Fruit fly (Drosophila melanogaster) whole organism, adult: Measurements from ENCODE around the gene Clp.
A peak's percentile ranks its signal among the peaks of the same experiment; 100 is the strongest.

Experiments
- CG11617 ChIP-seq: fragments of 200-800 bp; sonication (Bioruptor generic); optimal IDR thresholded peaks from 2 replicates; lab custom pipeline; 2017; ENCODE audit warnings: mild to moderate bottlenecking, missing biosample characterization, missing genetic modification reagents, missing genetic modification characterization
- CG12768 ChIP-seq: fragments of 200-800 bp; sonication (Bioruptor generic); optimal IDR thresholded peaks from 2 replicates; lab custom pipeline; 2017; ENCODE audit warnings: missing biosample characterization, missing genetic modification characterization, mild to moderate bottlenecking, moderate library complexity, missing genetic modification reagents
- CG14711 ChIP-seq: fragments of 200-800 bp; sonication (Bioruptor generic); optimal IDR thresholded peaks from 2 replicates; lab custom pipeline; 2018; ENCODE audit warnings: missing biosample characterization, mild to moderate bottlenecking, missing genetic modification characterization, moderate library complexity
- CG1620 ChIP-seq: fragments of 200-800 bp; sonication (Bioruptor generic); optimal IDR thresholded peaks from 2 replicates; lab custom pipeline; 2016; ENCODE audit warnings: missing biosample characterization, missing genetic modification characterization
- CG33017 ChIP-seq: fragments of 200-800 bp; sonication (Bioruptor generic); optimal IDR thresholded peaks from 2 replicates; lab custom pipeline; 2018; ENCODE audit warnings: missing biosample characterization, mild to moderate bottlenecking, missing genetic modification characterization, moderate library complexity
- CG5204 ChIP-seq: fragments of 200-800 bp; sonication (Bioruptor generic); optimal IDR thresholded peaks from 2 replicates; lab custom pipeline; 2016; ENCODE audit warnings: missing biosample characterization, missing genetic modification characterization
- CG7045 ChIP-seq: fragments of 200-800 bp; sonication (Bioruptor generic); optimal IDR thresholded peaks from 2 replicates; lab custom pipeline; 2017; ENCODE audit warnings: missing biosample characterization, mild to moderate bottlenecking, missing genetic modification characterization
- CG7101 ChIP-seq: fragments of 200-800 bp; sonication (Bioruptor generic); optimal IDR thresholded peaks from 2 replicates; lab custom pipeline; 2018; ENCODE audit warnings: missing biosample characterization, mild to moderate bottlenecking, missing genetic modification characterization, moderate library complexity
- Clk ChIP-seq: fragments of 200-800 bp; sonication (Bioruptor generic); optimal IDR thresholded peaks from 2 replicates; lab custom pipeline; 2017; ENCODE audit warnings: missing biosample characterization, missing genetic modification characterization
- Crg-1 ChIP-seq: fragments of 200-800 bp; sonication (Bioruptor generic); optimal IDR thresholded peaks from 2 replicates; lab custom pipeline; 2016; ENCODE audit warnings: missing biosample characterization, missing genetic modification characterization
- Hr96 ChIP-seq: fragments of 200-800 bp; sonication (Bioruptor generic); optimal IDR thresholded peaks from 2 replicates; lab custom pipeline; 2016; ENCODE audit warnings: missing biosample characterization, missing genetic modification characterization
- Mnt ChIP-seq: fragments of 200-800 bp; sonication (Bioruptor generic); optimal IDR thresholded peaks from 2 replicates; lab custom pipeline; 2016; ENCODE audit warnings: missing biosample characterization, mild to moderate bottlenecking, missing genetic modification characterization
- bab1 ChIP-seq: fragments of 200-800 bp; sonication (Bioruptor generic); optimal IDR thresholded peaks from 3 replicates; lab custom pipeline; 2019; ENCODE audit warnings: missing biosample characterization, mild to moderate bottlenecking, missing genetic modification characterization, moderate library complexity
- cic ChIP-seq: fragments of 200-800 bp; sonication (Bioruptor generic); optimal IDR thresholded peaks from 2 replicates; lab custom pipeline; 2017; ENCODE audit warnings: missing biosample characterization, mild to moderate bottlenecking, missing genetic modification characterization, moderate library complexity
- cnc ChIP-seq, 2 experiments: fragments of >200 bp; optimal IDR thresholded peaks; 2 replicates each; lab custom pipeline; 2017
- kay ChIP-seq: fragments of 200-800 bp; sonication (Bioruptor generic); peaks from one replicate; lab custom pipeline; 2016; ENCODE audit warnings: missing biosample characterization, missing genetic modification characterization, borderline replicate concordance
- ovo ChIP-seq: fragments of 200-800 bp; sonication (Bioruptor generic); optimal IDR thresholded peaks from 2 replicates; lab custom pipeline; 2016; ENCODE audit warnings: missing biosample characterization, missing genetic modification characterization
- pad ChIP-seq: fragments of 200-800 bp; sonication (Bioruptor generic); optimal IDR thresholded peaks from 3 replicates; lab custom pipeline; 2017; ENCODE audit warnings: missing biosample characterization, missing genetic modification characterization, mild to moderate bottlenecking, moderate library complexity, missing genetic modification reagents
- tj ChIP-seq: fragments of 200-800 bp; sonication (Bioruptor generic); optimal IDR thresholded peaks from 3 replicates; lab custom pipeline; 2017; ENCODE audit warnings: missing biosample characterization, mild to moderate bottlenecking, missing genetic modification characterization, moderate library complexity
- toe ChIP-seq: fragments of 200-800 bp; sonication (Bioruptor generic); optimal IDR thresholded peaks from 2 replicates; lab custom pipeline; 2016; ENCODE audit warnings: missing biosample characterization, missing genetic modification characterization

Clp gene

DNA sequence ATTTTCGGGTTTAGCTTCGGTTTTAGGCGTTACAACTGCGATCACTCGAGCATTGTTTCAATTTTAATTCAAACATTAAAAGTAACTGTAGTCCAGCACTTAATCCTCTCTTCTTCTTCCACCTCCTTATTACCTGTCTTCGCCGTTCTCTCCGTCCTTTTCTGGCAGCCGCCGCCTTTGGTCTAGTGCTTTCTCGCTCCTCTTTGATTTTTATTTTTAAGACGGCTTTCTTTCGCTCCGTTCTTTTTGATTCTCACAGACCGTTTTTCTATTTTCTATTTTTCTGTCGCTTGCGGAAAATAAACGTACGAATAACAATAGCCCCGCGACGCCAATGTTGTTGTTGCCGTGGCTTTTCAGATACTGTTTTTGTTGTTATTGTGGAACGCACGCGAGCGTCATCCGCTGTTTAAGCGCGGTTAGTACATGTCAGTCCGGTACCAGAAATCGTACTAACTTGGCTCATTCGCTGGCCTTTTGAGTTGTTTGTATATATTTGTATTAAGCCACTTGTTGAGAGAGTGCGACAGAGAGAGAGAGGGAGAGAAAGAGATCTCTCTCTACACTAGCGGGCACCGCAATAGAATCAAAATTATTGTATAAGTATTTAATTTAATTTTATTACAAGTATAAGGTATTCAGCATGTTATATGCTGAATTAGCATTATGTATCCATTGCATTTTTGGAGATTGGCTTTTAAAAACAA lies 48.3 kb downstream of the Clp start, which contains the start of gene aru:
Gene aru, minus strand, starts transcription at position 456 of the 707 bp plus-strand sequence.
- TF ChIP-seq bab1, result peak; percentile 41
- TF ChIP-seq tj (GFP tag; lab: Kevin White, UChicago), result peak; percentile 10
- no peak for TF ChIP-seq cic (GFP tag; lab: Kevin White, UChicago)
- TF ChIP-seq Clk (GFP tag; lab: Kevin White, UChicago), result no peak
- no peak for TF ChIP-seq CG12768 (GFP tag; lab: Kevin White, UChicago)
- TF ChIP-seq Crg-1 (GFP tag; lab: Kevin White, UChicago), result no peak
- TF ChIP-seq cnc (optimal IDR thresholded peaks at IDR 0.05; lab: Kevin White, UChicago), result no peak
- peak; percentile 50 for TF ChIP-seq Mnt (GFP tag; lab: Kevin White, UChicago)
- no peak for TF ChIP-seq CG7045 (GFP tag; lab: Kevin White, UChicago)
- TF ChIP-seq CG1620 (GFP tag; lab: Kevin White, UChicago), result peak; percentile 25
- TF ChIP-seq CG14711 (tag; lab: Kevin White, UChicago), result peak; percentile 15

DNA sequence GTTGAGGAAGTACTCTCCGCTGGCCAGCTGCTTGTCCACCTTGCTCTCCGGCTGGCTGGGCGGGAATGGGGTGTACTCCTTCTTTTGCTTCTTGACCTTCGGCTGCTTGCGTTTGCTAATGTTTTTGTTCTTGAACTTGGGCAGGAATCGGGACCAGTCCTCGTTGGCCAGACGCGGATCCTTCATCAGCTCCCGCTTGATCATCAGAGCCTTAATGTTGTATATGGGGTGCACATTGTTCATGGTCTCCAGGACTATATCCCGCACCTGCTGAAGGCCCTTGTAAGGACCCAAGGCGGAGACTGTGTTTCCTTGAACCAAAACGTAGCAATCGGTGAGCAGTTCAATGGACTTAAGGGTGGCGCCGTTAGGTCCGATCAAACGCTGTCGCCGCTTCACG lies 49.2 kb downstream of the Clp start:
- TF ChIP-seq Crg-1 (GFP tag; lab: Kevin White, UChicago) (no peak), bab1 (no peak), CG7101 (tag; lab: Kevin White, UChicago) (no peak), CG7045 (GFP tag; lab: Kevin White, UChicago) (no peak), Clk (GFP tag; lab: Kevin White, UChicago) (no peak), CG33017 (no peak)

DNA sequence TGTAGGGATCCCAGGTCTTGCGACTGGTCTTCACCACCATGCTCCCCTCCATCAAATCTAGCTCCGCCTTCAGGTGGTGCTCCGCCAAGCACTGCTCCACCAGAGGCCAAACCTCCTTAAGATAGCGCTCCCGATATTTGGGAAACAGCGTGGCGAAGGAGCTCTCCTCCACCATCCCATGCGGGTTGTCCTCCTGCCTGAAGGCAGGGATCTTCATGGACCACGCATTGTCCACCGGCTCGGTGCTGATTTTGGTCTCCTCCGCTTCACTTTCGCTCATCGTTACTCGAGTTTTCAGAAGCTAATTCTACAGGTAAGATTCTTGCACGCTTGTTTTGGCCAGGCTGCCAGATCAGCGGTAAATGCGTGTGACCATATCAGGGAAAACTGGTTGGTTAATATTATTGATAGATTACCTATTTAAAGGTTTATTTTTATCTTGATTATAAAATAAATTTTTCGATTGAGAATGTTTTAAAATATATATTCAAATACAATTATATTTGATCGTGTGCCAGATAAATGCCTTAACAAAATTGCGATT lies 49.8 kb downstream of the Clp start, which contains the start of gene dbe:
Gene dbe, minus strand, starts transcription at position 361 of the 544 bp plus-strand sequence.
- TF ChIP-seq cic (GFP tag; lab: Kevin White, UChicago) (no peak), CG1620 (GFP tag; lab: Kevin White, UChicago) (no peak), tj (GFP tag; lab: Kevin White, UChicago) (no peak), CG33017 (peak; percentile 18), CG11617 (GFP tag; lab: Kevin White, UChicago) (no peak), Hr96 (GFP tag; lab: Kevin White, UChicago) (no peak), Crg-1 (GFP tag; lab: Kevin White, UChicago) (no peak), Mnt (GFP tag; lab: Kevin White, UChicago) (peak; percentile 55), CG14711 (tag; lab: Kevin White, UChicago) (peak; percentile 24), kay (GFP tag; lab: Kevin White, UChicago) (no peak), ovo (GFP tag; lab: Kevin White, UChicago) (no peak), CG7045 (GFP tag; lab: Kevin White, UChicago) (no peak), CG5204 (no peak), bab1 (peak; percentile 1), CG7101 (tag; lab: Kevin White, UChicago) (peak; percentile 7)

DNA sequence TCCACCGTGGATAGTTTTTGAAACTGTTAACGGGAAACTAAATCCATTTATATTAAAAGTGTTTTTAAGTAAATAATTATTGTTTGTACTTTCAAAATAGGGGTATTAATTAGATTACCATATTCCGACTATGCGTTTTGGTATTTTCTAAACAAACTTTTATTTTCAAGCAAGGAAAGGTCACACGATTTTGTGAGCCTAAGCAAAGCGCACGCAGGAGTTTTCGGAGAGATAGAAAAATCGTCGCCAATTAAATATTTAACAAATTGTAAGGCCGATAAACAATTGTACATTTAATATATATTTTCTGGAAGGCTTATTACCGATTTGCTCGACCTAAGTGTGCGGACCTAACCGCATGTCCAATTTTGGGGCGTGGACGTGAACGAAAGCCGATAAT lies 50.5 kb downstream of the Clp start, which contains the start of gene PNUTS:
Gene PNUTS, plus strand, starts transcription at position 181 of the 400 bp plus-strand sequence.
- TF ChIP-seq bab1, result no peak
- TF ChIP-seq ovo (GFP tag; lab: Kevin White, UChicago), result no peak
- TF ChIP-seq cic (GFP tag; lab: Kevin White, UChicago), result no peak
- no peak for TF ChIP-seq Mnt (GFP tag; lab: Kevin White, UChicago)
- no peak for TF ChIP-seq CG7045 (GFP tag; lab: Kevin White, UChicago)
- TF ChIP-seq cnc (optimal IDR thresholded peaks at IDR 0.05; lab: Kevin White, UChicago), result no peak
- TF ChIP-seq CG11617 (GFP tag; lab: Kevin White, UChicago), result no peak
- no peak for TF ChIP-seq toe
- TF ChIP-seq CG1620 (GFP tag; lab: Kevin White, UChicago), result no peak
- no peak for TF ChIP-seq pad (GFP tag; lab: Kevin White, UChicago)
- no peak for TF ChIP-seq Crg-1 (GFP tag; lab: Kevin White, UChicago)
